Fruit fly (Drosophila melanogaster) whole organism, embryonic: Measurements from ENCODE around the gene Map205.
A peak's percentile ranks its signal among the peaks of the same experiment; 100 is the strongest.

Experiments used
- CG1603 ChIP-seq: fragments of 200-800 bp; sonication (Bioruptor generic); optimal IDR thresholded peaks from 2 replicates; lab custom pipeline; 2019; ENCODE audit warnings: missing biosample characterization, mild to moderate bottlenecking, missing genetic modification characterization, moderate library complexity
- CG16779 ChIP-seq: fragments of 200-800 bp; sonication (Bioruptor generic); IDR thresholded peaks from 2 replicates; pipeline ENCODE4 v1.3.6; 2022; ENCODE audit warnings: missing biosample characterization, missing genetic modification characterization
- CG31388 ChIP-seq: fragments of 200-800 bp; sonication (Bioruptor generic); optimal IDR thresholded peaks from 2 replicates; lab custom pipeline; 2016; ENCODE audit warnings: missing biosample characterization, missing genetic modification characterization
- CG32772 ChIP-seq: fragments of 200-800 bp; sonication (Bioruptor generic); IDR thresholded peaks from 2 replicates; pipeline ENCODE4 v1.3.6; 2022; ENCODE audit warnings: missing biosample characterization, missing genetic modification characterization
- CG7271 ChIP-seq: fragments of 200-800 bp; sonication (Bioruptor generic); optimal IDR thresholded peaks from 2 replicates; lab custom pipeline; 2018; ENCODE audit warnings: missing biosample characterization, mild to moderate bottlenecking, missing genetic modification characterization, moderate library complexity
- Dref ChIP-seq: fragments of 200-800 bp; sonication (Bioruptor generic); IDR thresholded peaks from 2 replicates; pipeline ENCODE4 v1.3.6; 2022; ENCODE audit warnings: missing biosample characterization, missing genetic modification characterization
- Lhr ChIP-seq: fragments of 200-800 bp; sonication (Bioruptor generic); optimal IDR thresholded peaks from 3 replicates; lab custom pipeline; 2017; ENCODE audit warnings: mild to moderate bottlenecking, missing biosample characterization, missing genetic modification reagents, missing genetic modification characterization
- Mes4 ChIP-seq: fragments of 200-800 bp; sonication (Bioruptor generic); optimal IDR thresholded peaks from 2 replicates; lab custom pipeline; 2016; ENCODE audit warnings: missing biosample characterization, missing genetic modification characterization
- PHDP ChIP-seq: fragments of 200-800 bp; sonication (Bioruptor generic); optimal IDR thresholded peaks from 3 replicates; lab custom pipeline; 2018; ENCODE audit warnings: missing biosample characterization, mild to moderate bottlenecking, missing genetic modification characterization, moderate library complexity
- nmo ChIP-seq: fragments of 200-800 bp; sonication (Bioruptor generic); optimal IDR thresholded peaks from 2 replicates; lab custom pipeline; 2018; ENCODE audit warnings: missing biosample characterization, mild to moderate bottlenecking, missing genetic modification characterization, moderate library complexity
- sd ChIP-seq: fragments of 200-800 bp; sonication (Bioruptor generic); optimal IDR thresholded peaks from 3 replicates; lab custom pipeline; 2018; ENCODE audit warnings: missing biosample characterization, mild to moderate bottlenecking, missing genetic modification characterization, moderate library complexity
- usp ChIP-seq: fragments of >200 bp; optimal IDR thresholded peaks from 2 replicates; lab custom pipeline; 2017; ENCODE audit warnings: missing biosample characterization, missing genetic modification characterization
- zen ChIP-seq: fragments of 200-800 bp; sonication (Bioruptor generic); optimal IDR thresholded peaks from 3 replicates; lab custom pipeline; 2018; ENCODE audit warnings: missing biosample characterization, mild to moderate bottlenecking, missing genetic modification characterization, moderate library complexity

dm6 chr3R:32022088-32022487 is 46.2 kb downstream of the Map205 start:
- TF ChIP-seq usp (GFP tag; lab: Kevin White, UChicago) (no peak), CG7271 (tag; lab: Kevin White, UChicago) (no peak), CG1603 (tag; lab: Kevin White, UChicago) (no peak), CG32772 (no peak), Lhr (no peak), sd (tag; lab: Kevin White, UChicago) (peak; percentile 38), PHDP (tag; lab: Kevin White, UChicago) (no peak), zen (tag; lab: Kevin White, UChicago) (no peak), Mes4 (no peak), Dref (GFP tag; lab: Robert Waterston, UW) (no peak), CG31388 (GFP tag; lab: Kevin White, UChicago) (no peak), nmo (no peak), CG16779 (GFP tag; lab: Robert Waterston, UW) (no peak)
